Worm (Caenorhabditis elegans) whole organism, young adult: ENCODE data around the gene nhr-20.

Source experiments
- B0019.2 ChIP-seq: fragments of 200-800 bp; sonication (Bioruptor generic); conservative IDR thresholded peaks from 2 replicates; pipeline ENCODE4 v1.3.6; 2022; ENCODE audit warnings: missing genetic modification reagents, missing genetic modification characterization, missing compliant biosample characterization
- B0261.1 ChIP-seq: sonication (generic microtip); optimal IDR thresholded peaks from 2 replicates; lab custom pipeline; 2016; ENCODE audit warnings: mild to moderate bottlenecking, missing genetic modification characterization, moderate library complexity, missing compliant biosample characterization
- B0336.3 ChIP-seq: fragments of 200-800 bp; sonication (Bioruptor generic); IDR thresholded peaks from 2 replicates; pipeline ENCODE4 v1.3.6; 2022; ENCODE audit warnings: missing genetic modification characterization, missing compliant biosample characterization
- C17E4.6 ChIP-seq: fragments of 200-800 bp; sonication (Bioruptor generic); IDR thresholded peaks from 2 replicates; pipeline ENCODE4 v1.3.6; 2022; ENCODE audit warnings: missing genetic modification reagents, missing genetic modification characterization, missing compliant biosample characterization
- D2030.7 ChIP-seq: fragments of 200-800 bp; sonication (Bioruptor generic); IDR thresholded peaks from 2 replicates; pipeline ENCODE4 v1.3.6; 2022; ENCODE audit warnings: missing genetic modification reagents, missing genetic modification characterization, missing compliant biosample characterization
- F23B12.7 ChIP-seq: sonication (generic microtip); optimal IDR thresholded peaks from 2 replicates; lab custom pipeline; 2017; ENCODE audit warnings: missing genetic modification characterization, mild to moderate bottlenecking, missing compliant biosample characterization, antibody characterized with exemption, moderate library complexity; ENCODE audit not compliant: insufficient read depth
- F49E8.2 ChIP-seq: sonication (generic microtip); optimal IDR thresholded peaks from 3 replicates; lab custom pipeline; 2017; ENCODE audit warnings: missing genetic modification characterization, mild to moderate bottlenecking, missing compliant biosample characterization, antibody characterized with exemption, moderate library complexity; ENCODE audit not compliant: insufficient read depth
- F52B5.7 ChIP-seq: sonication (generic microtip); optimal IDR thresholded peaks from 2 replicates; lab custom pipeline; 2016; ENCODE audit warnings: mild to moderate bottlenecking, missing genetic modification characterization, missing compliant biosample characterization
- F55B11.4 ChIP-seq: sonication (generic microtip); optimal IDR thresholded peaks from 2 replicates; lab custom pipeline; 2016; ENCODE audit warnings: missing compliant biosample characterization, missing genetic modification characterization, borderline replicate concordance; ENCODE audit not compliant: insufficient read depth
- T07F8.4 ChIP-seq: sonication (generic microtip); optimal IDR thresholded peaks from 2 replicates; lab custom pipeline; 2016; ENCODE audit warnings: mild to moderate bottlenecking, missing genetic modification characterization, moderate library complexity, missing compliant biosample characterization
- Y53F4B.3 ChIP-seq: fragments of 200-800 bp; sonication (Bioruptor generic); IDR thresholded peaks from 2 replicates; pipeline ENCODE4 v1.3.6; 2022; ENCODE audit warnings: missing genetic modification reagents, missing genetic modification characterization, missing compliant biosample characterization
- Y53G8AR.9 ChIP-seq: fragments of 200-800 bp; sonication (Bioruptor generic); conservative IDR thresholded peaks from 2 replicates; pipeline ENCODE4 v1.3.6; 2022; ENCODE audit warnings: missing genetic modification reagents, missing genetic modification characterization, missing compliant biosample characterization
- Y67H2A.10 ChIP-seq: fragments of 200-800 bp; sonication (Bioruptor generic); conservative IDR thresholded peaks from 2 replicates; pipeline ENCODE4 v1.3.6; 2022; ENCODE audit warnings: missing genetic modification reagents, missing genetic modification characterization, missing compliant biosample characterization
- Y79H2A.3 ChIP-seq: fragments of 200-800 bp; sonication (Bioruptor generic); conservative IDR thresholded peaks from 2 replicates; pipeline ENCODE4 v1.3.6; 2022; ENCODE audit warnings: missing genetic modification reagents, missing genetic modification characterization, missing compliant biosample characterization
- ama-1 ChIP-seq, 3 experiments: fragments of 150-350 bp in 1 of 3; sonication (generic microtip) in 2 of 3; optimal IDR thresholded peaks; 2 replicates each; lab custom pipeline; 2014 to 2018; ENCODE audit warnings: missing biosample characterization in 2 of 3, missing genetic modification characterization in 2 of 3, missing genetic modification reagents in 2 of 3
- aptf-3 ChIP-seq: fragments of 200-800 bp; sonication (Bioruptor generic); IDR thresholded peaks from 2 replicates; pipeline ENCODE4 v1.3.6; 2022; ENCODE audit warnings: missing genetic modification characterization, missing compliant biosample characterization
- athp-1 ChIP-seq: sonication (generic microtip); optimal IDR thresholded peaks from 2 replicates; lab custom pipeline; 2017; ENCODE audit warnings: mild to moderate bottlenecking, missing genetic modification characterization, missing compliant biosample characterization
- attf-3 ChIP-seq: fragments of 200-800 bp; sonication (Bioruptor generic); conservative IDR thresholded peaks from 2 replicates; pipeline ENCODE4 v1.3.6; 2022; ENCODE audit warnings: missing genetic modification reagents, missing genetic modification characterization, missing compliant biosample characterization
- attf-6 ChIP-seq: fragments of 200-800 bp; sonication (Bioruptor generic); IDR thresholded peaks from 2 replicates; pipeline ENCODE4 v1.3.6; 2022; ENCODE audit warnings: missing genetic modification reagents, missing genetic modification characterization, missing compliant biosample characterization
- bed-1 ChIP-seq: fragments of 200-800 bp; sonication (Bioruptor generic); IDR thresholded peaks from 2 replicates; pipeline ENCODE4 v1.3.6; 2022; ENCODE audit warnings: missing genetic modification reagents, missing genetic modification characterization, missing compliant biosample characterization
- bed-2 ChIP-seq: fragments of 200-800 bp; sonication (Bioruptor generic); IDR thresholded peaks from 2 replicates; pipeline ENCODE4 v1.3.6; 2022; ENCODE audit warnings: missing genetic modification reagents, missing genetic modification characterization, missing compliant biosample characterization
- cebp-1 ChIP-seq, 2 experiments: fragments of 200-800 bp in 1 of 2; sonication (Bioruptor generic) in 1 of 2; sonication (generic microtip) in 1 of 2; IDR thresholded peaks in 1 of 2; optimal IDR thresholded peaks in 1 of 2; 2 replicates each; pipeline versions ENCODE4 v1.3.6 to Lab custom; 2017 to 2022; ENCODE audit warnings: missing compliant biosample characterization in 2 of 2, missing genetic modification characterization in 2 of 2, mild to moderate bottlenecking in 1 of 2, missing genetic modification reagents in 1 of 2, moderate library complexity in 1 of 2
- cebp-2 ChIP-seq: fragments of 200-800 bp; sonication (Bioruptor generic); IDR thresholded peaks from 2 replicates; pipeline ENCODE4 v1.3.6; 2022; ENCODE audit warnings: missing genetic modification characterization, missing compliant biosample characterization
- ceh-79 ChIP-seq: sonication (generic microtip); optimal IDR thresholded peaks from 2 replicates; lab custom pipeline; 2017; ENCODE audit warnings: mild to moderate bottlenecking, missing genetic modification characterization, missing compliant biosample characterization
- chd-7 ChIP-seq: sonication (generic microtip); optimal IDR thresholded peaks from 2 replicates; lab custom pipeline; 2016; ENCODE audit warnings: mild to moderate bottlenecking, missing genetic modification characterization, moderate library complexity, missing compliant biosample characterization
- dpff-1 ChIP-seq: sonication (generic microtip); optimal IDR thresholded peaks from 2 replicates; lab custom pipeline; 2017; ENCODE audit warnings: mild to moderate bottlenecking, missing genetic modification characterization, missing compliant biosample characterization
- ekl-4 ChIP-seq: fragments of 200-800 bp; sonication (Bioruptor generic); IDR thresholded peaks from 2 replicates; pipeline ENCODE4 v1.3.6; 2022; ENCODE audit warnings: missing genetic modification reagents, missing genetic modification characterization, missing compliant biosample characterization
- fkh-3 ChIP-seq: sonication (generic microtip); optimal IDR thresholded peaks from 2 replicates; lab custom pipeline; 2016; ENCODE audit warnings: mild to moderate bottlenecking, missing genetic modification characterization, missing compliant biosample characterization
- gei-17 ChIP-seq: fragments of 200-800 bp; sonication (Bioruptor generic); optimal IDR thresholded peaks from 2 replicates; lab custom pipeline; 2018; ENCODE audit warnings: mild to moderate bottlenecking, missing genetic modification characterization, missing compliant biosample characterization
- him-1 ChIP-seq: sonication (generic microtip); optimal IDR thresholded peaks from 2 replicates; lab custom pipeline; 2016; ENCODE audit warnings: missing genotype, missing genetic modification reagents, missing genetic modification characterization, missing compliant biosample characterization
- hrde-1 ChIP-seq: sonication (generic microtip); optimal IDR thresholded peaks from 2 replicates; lab custom pipeline; 2016; ENCODE audit warnings: missing genetic modification characterization, mild to moderate bottlenecking, missing compliant biosample characterization, moderate library complexity, missing genotype, missing genetic modification reagents, borderline replicate concordance
- lag-1 ChIP-seq: fragments of 200-800 bp; sonication (Bioruptor generic); IDR thresholded peaks from 2 replicates; pipeline ENCODE4 v1.3.6; 2022; ENCODE audit warnings: missing genetic modification reagents, missing genetic modification characterization, missing compliant biosample characterization
- let-526 ChIP-seq: fragments of 200-800 bp; sonication (Bioruptor generic); IDR thresholded peaks from 2 replicates; pipeline ENCODE4 v1.3.6; 2022; ENCODE audit warnings: missing genetic modification reagents, missing genetic modification characterization, missing compliant biosample characterization
- lin-35 ChIP-seq, 3 experiments: fragments of 150-350 bp in 2 of 3; sonication (generic microtip) in 1 of 3; optimal IDR thresholded peaks; 2 replicates each; lab custom pipeline; 2014 to 2018; ENCODE audit warnings: missing biosample characterization in 3 of 3, missing genetic modification characterization in 3 of 3, missing genetic modification reagents in 3 of 3
- lin-54 ChIP-seq: fragments of 200-800 bp; sonication (Bioruptor generic); optimal IDR thresholded peaks from 2 replicates; lab custom pipeline; 2018; ENCODE audit warnings: mild to moderate bottlenecking, missing genetic modification characterization, missing compliant biosample characterization
- madf-6 ChIP-seq: fragments of 200-800 bp; sonication (Bioruptor generic); IDR thresholded peaks from 2 replicates; pipeline ENCODE4 v1.3.6; 2022; ENCODE audit warnings: missing genetic modification reagents, missing genetic modification characterization, missing compliant biosample characterization
- mes-4 ChIP-seq: sonication (generic microtip); optimal IDR thresholded peaks from 2 replicates; lab custom pipeline; 2016; ENCODE audit warnings: missing genotype, missing genetic modification characterization, missing compliant biosample characterization
- pbrm-1 ChIP-seq: fragments of 200-800 bp; sonication (Bioruptor generic); IDR thresholded peaks from 2 replicates; pipeline ENCODE4 v1.3.6; 2022; ENCODE audit warnings: missing genetic modification reagents, missing genetic modification characterization, missing compliant biosample characterization
- rcor-1 ChIP-seq: fragments of 200-800 bp; sonication (Bioruptor generic); IDR thresholded peaks from 2 replicates; pipeline ENCODE4 v1.3.6; 2022; ENCODE audit warnings: missing genetic modification reagents, missing genetic modification characterization, missing compliant biosample characterization
- repo-1 ChIP-seq: sonication (generic microtip); optimal IDR thresholded peaks from 2 replicates; lab custom pipeline; 2017; ENCODE audit warnings: mild to moderate bottlenecking, missing genetic modification characterization, missing compliant biosample characterization
- rpc-1 ChIP-seq, 2 experiments: fragments of 150-350 bp in 1 of 2; sonication (generic microtip) in 1 of 2; optimal IDR thresholded peaks; 2 replicates each; lab custom pipeline; 2014 to 2018; ENCODE audit warnings: missing biosample characterization in 1 of 2, missing genetic modification characterization in 1 of 2, missing genetic modification reagents in 1 of 2, missing genotype in 1 of 2
- snpc-1.3 ChIP-seq: sonication (generic microtip); optimal IDR thresholded peaks from 2 replicates; lab custom pipeline; 2017; ENCODE audit warnings: missing genetic modification characterization, mild to moderate bottlenecking, missing compliant biosample characterization, antibody characterized with exemption, moderate library complexity, missing genotype, missing genetic modification reagents; ENCODE audit not compliant: insufficient read depth
- sptf-2 ChIP-seq: fragments of 200-800 bp; sonication (Bioruptor generic); optimal IDR thresholded peaks from 2 replicates; lab custom pipeline; 2018; ENCODE audit warnings: mild to moderate bottlenecking, missing genetic modification characterization, missing compliant biosample characterization
- tlf-1 ChIP-seq: fragments of 200-800 bp; sonication (Bioruptor generic); optimal IDR thresholded peaks from 2 replicates; lab custom pipeline; 2018; ENCODE audit warnings: mild to moderate bottlenecking, missing genetic modification characterization, missing compliant biosample characterization
- xnd-1 ChIP-seq: sonication (generic microtip); optimal IDR thresholded peaks from 2 replicates; lab custom pipeline; 2016; ENCODE audit warnings: missing genotype, missing genetic modification reagents, missing genetic modification characterization, missing compliant biosample characterization
- ztf-18 ChIP-seq: sonication (generic microtip); optimal IDR thresholded peaks from 2 replicates; lab custom pipeline; 2016; ENCODE audit warnings: missing genotype, mild to moderate bottlenecking, missing genetic modification characterization, missing compliant biosample characterization

nhr-20 gene

DNA sequence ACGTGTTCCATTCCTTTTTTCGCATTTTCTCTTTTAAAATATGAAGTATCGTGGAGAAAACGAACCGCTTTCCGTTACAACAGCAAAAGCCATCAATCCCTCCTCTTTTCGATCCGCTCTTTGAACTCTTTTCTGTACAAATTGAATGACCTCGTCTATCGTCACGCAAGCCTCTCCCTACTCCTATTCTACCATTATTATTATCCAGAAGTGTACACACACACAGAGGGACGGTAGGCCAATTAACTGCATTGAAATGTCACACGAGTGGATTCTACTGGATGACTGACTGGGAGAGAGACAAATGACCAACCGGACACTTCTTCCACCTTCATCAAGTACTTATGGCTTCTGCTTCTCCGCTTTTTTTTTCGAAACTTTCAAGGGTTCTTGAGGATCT is 24.8 kb downstream of the nhr-20 start (continued):
- TF ChIP-seq gei-17 (GFP tag; lab: Kevin White, UChicago), result no peak
- peak; percentile 15 for TF ChIP-seq snpc-1.3 (tag; lab: Kevin White, UChicago)
- no peak for TF ChIP-seq chd-7
- peak; percentile 54; the same call in 1 of the 2 replicates for TF ChIP-seq pbrm-1 (GFP tag; lab: Robert Waterston, UW)
- no peak for TF ChIP-seq Y67H2A.10 (GFP tag; lab: Robert Waterston, UW)
- TF ChIP-seq fkh-3, result no peak
- no peak for TF ChIP-seq him-1 (tag; lab: Kevin White, UChicago)
- no peak for TF ChIP-seq Y53G8AR.9
- TF ChIP-seq ceh-79 (tag; lab: Kevin White, UChicago), result no peak
- TF ChIP-seq cebp-1 (GFP tag; IDR thresholded peaks at IDR 0.05; lab: Robert Waterston, UW), result no peak
- TF ChIP-seq cebp-1 (tag; optimal IDR thresholded peaks at IDR 0.05; lab: Kevin White, UChicago), result peak; percentile 27
- TF ChIP-seq ama-1 (optimal IDR thresholded peaks at IDR 0.05; lab: Kevin White, UChicago), result no peak
- peak in 1 of 2 experiments; percentile 22 for TF ChIP-seq ama-1 (GFP tag; optimal IDR thresholded peaks at IDR 0.05; lab: Kevin White, UChicago)
- peak; percentile 65 for TF ChIP-seq B0336.3 (GFP tag; lab: Robert Waterston, UW)
- TF ChIP-seq hrde-1, result peak; percentile 36
- no peak for TF ChIP-seq mes-4 (tag; lab: Kevin White, UChicago)
- no peak for TF ChIP-seq T07F8.4 (tag; lab: Kevin White, UChicago)
- TF ChIP-seq madf-6 (GFP tag; lab: Robert Waterston, UW), result peak; percentile 40; the same call in 1 of the 2 replicates
- TF ChIP-seq F52B5.7 (tag; lab: Kevin White, UChicago), result no peak
- TF ChIP-seq dpff-1 (tag; lab: Kevin White, UChicago), result no peak
- TF ChIP-seq tlf-1 (GFP tag; lab: Kevin White, UChicago), result no peak
- no peak for TF ChIP-seq bed-2 (GFP tag; lab: Robert Waterston, UW)
- TF ChIP-seq rpc-1 (optimal IDR thresholded peaks at IDR 0.05; lab: Kevin White, UChicago), result no peak
- no peak for TF ChIP-seq rpc-1 (tag; optimal IDR thresholded peaks at IDR 0.05; lab: Kevin White, UChicago)
- TF ChIP-seq cebp-2 (GFP tag; lab: Robert Waterston, UW), result no peak
- TF ChIP-seq ekl-4 (GFP tag; lab: Robert Waterston, UW), result 0 out of 2 replicates have a peak, but pooled peaks have one; percentile 19
- 0 out of 2 replicates have a peak, but pooled peaks have one; percentile 45 for TF ChIP-seq attf-6
- TF ChIP-seq ztf-18 (tag; lab: Kevin White, UChicago), result no peak
- TF ChIP-seq B0261.1, result no peak
- no peak for TF ChIP-seq F55B11.4 (tag; lab: Kevin White, UChicago)
- peak; percentile 44 for TF ChIP-seq F49E8.2 (tag; lab: Kevin White, UChicago)
- TF ChIP-seq Y79H2A.3, result no peak
- no peak for TF ChIP-seq rcor-1 (GFP tag; lab: Robert Waterston, UW)
- TF ChIP-seq repo-1 (tag; lab: Kevin White, UChicago), result no peak
- TF ChIP-seq F23B12.7 (tag; lab: Kevin White, UChicago), result no peak
- no peak for TF ChIP-seq C17E4.6 (GFP tag; lab: Robert Waterston, UW)
- no peak for TF ChIP-seq sptf-2 (GFP tag; lab: Kevin White, UChicago)
- TF ChIP-seq lag-1, result no peak

- TF ChIP-seq aptf-3 (GFP tag; lab: Robert Waterston, UW), result no peak
- peak; percentile 64; the same call in 1 of the 2 replicates for TF ChIP-seq D2030.7
- TF ChIP-seq xnd-1, result peak; percentile 70
- TF ChIP-seq Y53F4B.3 (GFP tag; lab: Robert Waterston, UW), result no peak
- TF ChIP-seq lin-35 (GFP tag; optimal IDR thresholded peaks at IDR 0.05; lab: Kevin White, UChicago), result peak in 1 of 3 experiments; percentile 29
- TF ChIP-seq attf-3, result 0 out of 2 replicates have a peak, but pooled peaks have one; percentile 27
- TF ChIP-seq fkh-3, result no peak
- peak; percentile 38 for TF ChIP-seq snpc-1.3 (tag; lab: Kevin White, UChicago)
- no peak for TF ChIP-seq athp-1 (tag; lab: Kevin White, UChicago)
- 0 out of 2 replicates have a peak, but pooled peaks have one; percentile 19 for TF ChIP-seq B0019.2
- TF ChIP-seq lin-54 (GFP tag; lab: Kevin White, UChicago), result peak; percentile 67
- TF ChIP-seq bed-1, result no peak
- peak; percentile 61 for TF ChIP-seq F49E8.2 (tag; lab: Kevin White, UChicago)
- no peak for TF ChIP-seq let-526
These were observed 27.2 kb downstream of the nhr-20 start, which contains the start of gene R74.8 for ce11 chrIII:4205751-4206327. R74.8 (plus strand) TSS chrIII:4206277.
